Worm (Caenorhabditis elegans) whole organism, young adult: Measurements from ENCODE around the gene kbp-2.

Experiments
- B0035.1 ChIP-seq: sonication (generic microtip); optimal IDR thresholded peaks from 2 replicates; lab custom pipeline; 2016; ENCODE audit warnings: missing genetic modification characterization, mild to moderate bottlenecking, missing compliant biosample characterization, missing genotype, missing genetic modification reagents
- B0336.3 ChIP-seq: fragments of 200-800 bp; sonication (Bioruptor generic); IDR thresholded peaks from 2 replicates; pipeline ENCODE4 v1.3.6; 2022; ENCODE audit warnings: missing genetic modification characterization, missing compliant biosample characterization
- C17E4.6 ChIP-seq: fragments of 200-800 bp; sonication (Bioruptor generic); IDR thresholded peaks from 2 replicates; pipeline ENCODE4 v1.3.6; 2022; ENCODE audit warnings: missing genetic modification reagents, missing genetic modification characterization, missing compliant biosample characterization
- F37B4.10 ChIP-seq: fragments of 200-800 bp; sonication (Bioruptor generic); IDR thresholded peaks from 2 replicates; pipeline ENCODE4 v1.3.6; 2022; ENCODE audit warnings: missing genetic modification characterization, missing compliant biosample characterization
- F39B2.1 ChIP-seq: fragments of 200-800 bp; sonication (Bioruptor generic); IDR thresholded peaks from 2 replicates; pipeline ENCODE4 v1.3.6; 2022; ENCODE audit warnings: missing genetic modification reagents, missing genetic modification characterization, missing compliant biosample characterization
- F49E8.2 ChIP-seq: sonication (generic microtip); optimal IDR thresholded peaks from 3 replicates; lab custom pipeline; 2017; ENCODE audit warnings: missing genetic modification characterization, mild to moderate bottlenecking, missing compliant biosample characterization, antibody characterized with exemption, moderate library complexity; ENCODE audit not compliant: insufficient read depth
- F55B11.4 ChIP-seq: sonication (generic microtip); optimal IDR thresholded peaks from 2 replicates; lab custom pipeline; 2016; ENCODE audit warnings: missing compliant biosample characterization, missing genetic modification characterization, borderline replicate concordance; ENCODE audit not compliant: insufficient read depth
- F57A8.1 ChIP-seq: fragments of 200-800 bp; sonication (Bioruptor generic); optimal IDR thresholded peaks from 2 replicates; lab custom pipeline; 2018; ENCODE audit warnings: mild to moderate bottlenecking, missing genetic modification characterization, moderate library complexity, missing compliant biosample characterization
- K11D2.4 ChIP-seq: fragments of 200-800 bp; sonication (Bioruptor generic); IDR thresholded peaks from 2 replicates; pipeline ENCODE4 v1.3.6; 2022; ENCODE audit warnings: missing genetic modification reagents, missing genetic modification characterization, missing compliant biosample characterization
- Y79H2A.3 ChIP-seq: fragments of 200-800 bp; sonication (Bioruptor generic); conservative IDR thresholded peaks from 2 replicates; pipeline ENCODE4 v1.3.6; 2022; ENCODE audit warnings: missing genetic modification reagents, missing genetic modification characterization, missing compliant biosample characterization
- Y95B8A.8 ChIP-seq: fragments of 200-800 bp; sonication (Bioruptor generic); IDR thresholded peaks from 2 replicates; pipeline ENCODE4 v1.3.6; 2022; ENCODE audit warnings: missing genetic modification reagents, missing genetic modification characterization, missing compliant biosample characterization
- ZK185.1 ChIP-seq: sonication (generic microtip); optimal IDR thresholded peaks from 2 replicates; lab custom pipeline; 2016; ENCODE audit warnings: mild to moderate bottlenecking, missing genetic modification characterization, missing compliant biosample characterization; ENCODE audit not compliant: poor library complexity, severe bottlenecking
- akir-1 ChIP-seq: fragments of 200-800 bp; sonication (Bioruptor generic); optimal IDR thresholded peaks from 2 replicates; lab custom pipeline; 2018; ENCODE audit warnings: mild to moderate bottlenecking, missing genetic modification characterization, moderate library complexity, missing compliant biosample characterization
- aptf-2 ChIP-seq: fragments of 200-800 bp; sonication (Bioruptor generic); conservative IDR thresholded peaks from 2 replicates; pipeline ENCODE4 v1.3.6; 2022; ENCODE audit warnings: missing genetic modification reagents, missing genetic modification characterization, missing compliant biosample characterization
- atf-7 ChIP-seq: sonication (generic microtip); optimal IDR thresholded peaks from 2 replicates; lab custom pipeline; 2017; ENCODE audit warnings: mild to moderate bottlenecking, missing genetic modification characterization, missing compliant biosample characterization
- athp-1 ChIP-seq: sonication (generic microtip); optimal IDR thresholded peaks from 2 replicates; lab custom pipeline; 2017; ENCODE audit warnings: mild to moderate bottlenecking, missing genetic modification characterization, missing compliant biosample characterization
- ceh-79 ChIP-seq: sonication (generic microtip); optimal IDR thresholded peaks from 2 replicates; lab custom pipeline; 2017; ENCODE audit warnings: mild to moderate bottlenecking, missing genetic modification characterization, missing compliant biosample characterization
- dox-1 ChIP-seq: fragments of 200-800 bp; sonication (Bioruptor generic); IDR thresholded peaks from 2 replicates; pipeline ENCODE4 v1.3.6; 2022; ENCODE audit warnings: missing genetic modification reagents, missing genetic modification characterization, missing compliant biosample characterization
- dpl-1 ChIP-seq: fragments of 150-350 bp; optimal IDR thresholded peaks from 2 replicates; lab custom pipeline; 2014; ENCODE audit warnings: missing biosample characterization, missing genetic modification reagents, missing genetic modification characterization
- ekl-4 ChIP-seq: fragments of 200-800 bp; sonication (Bioruptor generic); IDR thresholded peaks from 2 replicates; pipeline ENCODE4 v1.3.6; 2022; ENCODE audit warnings: missing genetic modification reagents, missing genetic modification characterization, missing compliant biosample characterization
- ets-4 ChIP-seq: fragments of 200-800 bp; sonication (Bioruptor generic); optimal IDR thresholded peaks from 2 replicates; lab custom pipeline; 2018; ENCODE audit warnings: mild to moderate bottlenecking, missing genetic modification characterization, missing compliant biosample characterization
- him-1 ChIP-seq: sonication (generic microtip); optimal IDR thresholded peaks from 2 replicates; lab custom pipeline; 2016; ENCODE audit warnings: missing genotype, missing genetic modification reagents, missing genetic modification characterization, missing compliant biosample characterization
- hlh-26 ChIP-seq: fragments of 200-800 bp; sonication (Bioruptor generic); conservative IDR thresholded peaks from 2 replicates; pipeline ENCODE4 v1.3.6; 2022; ENCODE audit warnings: missing genetic modification reagents, missing genetic modification characterization, missing compliant biosample characterization
- hrde-1 ChIP-seq: sonication (generic microtip); optimal IDR thresholded peaks from 2 replicates; lab custom pipeline; 2016; ENCODE audit warnings: missing genetic modification characterization, mild to moderate bottlenecking, missing compliant biosample characterization, moderate library complexity, missing genotype, missing genetic modification reagents, borderline replicate concordance
- lin-35 ChIP-seq, 3 experiments: fragments of 150-350 bp in 2 of 3; sonication (generic microtip) in 1 of 3; optimal IDR thresholded peaks; 2 replicates each; lab custom pipeline; 2014 to 2018; ENCODE audit warnings: missing biosample characterization in 3 of 3, missing genetic modification characterization in 3 of 3, missing genetic modification reagents in 3 of 3
- lin-40 ChIP-seq: sonication (generic microtip); optimal IDR thresholded peaks from 2 replicates; lab custom pipeline; 2016; ENCODE audit warnings: missing genetic modification characterization, mild to moderate bottlenecking, missing compliant biosample characterization, missing genotype, missing genetic modification reagents
- lsy-27 ChIP-seq: sonication (generic microtip); optimal IDR thresholded peaks from 2 replicates; lab custom pipeline; 2017; ENCODE audit warnings: missing genetic modification characterization, mild to moderate bottlenecking, missing compliant biosample characterization, antibody characterized with exemption, missing genotype, borderline replicate concordance; ENCODE audit not compliant: insufficient read depth
- madf-3 ChIP-seq: fragments of 200-800 bp; sonication (Bioruptor generic); IDR thresholded peaks from 2 replicates; pipeline ENCODE4 v1.3.6; 2022; ENCODE audit warnings: missing genetic modification reagents, missing genetic modification characterization, missing compliant biosample characterization
- madf-8 ChIP-seq: fragments of 200-800 bp; sonication (Bioruptor generic); conservative IDR thresholded peaks from 2 replicates; pipeline ENCODE4 v1.3.6; 2022; ENCODE audit warnings: missing genetic modification reagents, missing genetic modification characterization, missing compliant biosample characterization
- mes-4 ChIP-seq: sonication (generic microtip); optimal IDR thresholded peaks from 2 replicates; lab custom pipeline; 2016; ENCODE audit warnings: missing genotype, missing genetic modification characterization, missing compliant biosample characterization
- nhr-179 ChIP-seq: sonication (generic microtip); optimal IDR thresholded peaks from 2 replicates; lab custom pipeline; 2016; ENCODE audit warnings: mild to moderate bottlenecking, missing genetic modification characterization, missing compliant biosample characterization
- nhr-90 ChIP-seq: sonication (generic microtip); optimal IDR thresholded peaks from 2 replicates; lab custom pipeline; 2016; ENCODE audit warnings: missing genotype, mild to moderate bottlenecking, missing genetic modification characterization, missing compliant biosample characterization
- rcor-1 ChIP-seq: fragments of 200-800 bp; sonication (Bioruptor generic); IDR thresholded peaks from 2 replicates; pipeline ENCODE4 v1.3.6; 2022; ENCODE audit warnings: missing genetic modification reagents, missing genetic modification characterization, missing compliant biosample characterization
- repo-1 ChIP-seq: sonication (generic microtip); optimal IDR thresholded peaks from 2 replicates; lab custom pipeline; 2017; ENCODE audit warnings: mild to moderate bottlenecking, missing genetic modification characterization, missing compliant biosample characterization
- sea-2 ChIP-seq: fragments of 200-800 bp; sonication (Bioruptor generic); IDR thresholded peaks from 2 replicates; pipeline ENCODE4 v1.3.6; 2022; ENCODE audit warnings: missing genetic modification characterization, missing compliant biosample characterization
- snpc-1.3 ChIP-seq: sonication (generic microtip); optimal IDR thresholded peaks from 2 replicates; lab custom pipeline; 2017; ENCODE audit warnings: missing genetic modification characterization, mild to moderate bottlenecking, missing compliant biosample characterization, antibody characterized with exemption, moderate library complexity, missing genotype, missing genetic modification reagents; ENCODE audit not compliant: insufficient read depth
- snpc-3.4 ChIP-seq: sonication (generic microtip); optimal IDR thresholded peaks from 2 replicates; lab custom pipeline; 2017; ENCODE audit warnings: missing genetic modification characterization, mild to moderate bottlenecking, missing compliant biosample characterization, antibody characterized with exemption, moderate library complexity, missing genotype, missing genetic modification reagents
- snpc-4 ChIP-seq, 5 experiments: fragments of 150-350 bp in 1 of 5; sonication (generic microtip) in 4 of 5; optimal IDR thresholded peaks; 2 replicates each; lab custom pipeline; 2014 to 2018; ENCODE audit warnings: missing genetic modification characterization in 5 of 5, missing biosample characterization in 3 of 5, antibody characterized with exemption in 2 of 5, mild to moderate bottlenecking in 2 of 5, missing compliant biosample characterization in 2 of 5, missing genotype in 2 of 5, moderate library complexity in 2 of 5, missing genetic modification reagents in 1 of 5
- somi-1 ChIP-seq: fragments of 200-800 bp; sonication (Bioruptor generic); optimal IDR thresholded peaks from 2 replicates; lab custom pipeline; 2018; ENCODE audit warnings: mild to moderate bottlenecking, missing genetic modification characterization, missing compliant biosample characterization
- tbx-9 ChIP-seq: sonication (generic microtip); optimal IDR thresholded peaks from 2 replicates; lab custom pipeline; 2016; ENCODE audit warnings: borderline replicate concordance, missing genetic modification characterization, inconsistent platforms, missing compliant biosample characterization
- tlf-1 ChIP-seq: fragments of 200-800 bp; sonication (Bioruptor generic); optimal IDR thresholded peaks from 2 replicates; lab custom pipeline; 2018; ENCODE audit warnings: mild to moderate bottlenecking, missing genetic modification characterization, missing compliant biosample characterization
- unc-130 ChIP-seq: sonication (generic microtip); optimal IDR thresholded peaks from 2 replicates; lab custom pipeline; 2016; ENCODE audit warnings: missing genetic modification reagents, missing genetic modification characterization, missing compliant biosample characterization
- zfh-2 ChIP-seq: fragments of 200-800 bp; sonication (Bioruptor generic); conservative IDR thresholded peaks from 2 replicates; pipeline ENCODE4 v1.3.6; 2022; ENCODE audit warnings: missing genetic modification reagents, missing genetic modification characterization, missing compliant biosample characterization
- ztf-22 ChIP-seq: fragments of 200-800 bp; sonication (Bioruptor generic); optimal IDR thresholded peaks from 2 replicates; lab custom pipeline; 2018; ENCODE audit warnings: mild to moderate bottlenecking, missing genetic modification characterization, moderate library complexity, missing compliant biosample characterization
- ztf-3 ChIP-seq: fragments of 200-800 bp; sonication (Bioruptor generic); optimal IDR thresholded peaks from 2 replicates; lab custom pipeline; 2018; ENCODE audit warnings: mild to moderate bottlenecking, missing genetic modification characterization, missing compliant biosample characterization
- ztf-6 ChIP-seq: fragments of 200-800 bp; sonication (Bioruptor generic); IDR thresholded peaks from 2 replicates; pipeline ENCODE4 v1.3.6; 2022; ENCODE audit warnings: missing genetic modification reagents, missing genetic modification characterization, missing compliant biosample characterization

kbp-2 gene

DNA sequence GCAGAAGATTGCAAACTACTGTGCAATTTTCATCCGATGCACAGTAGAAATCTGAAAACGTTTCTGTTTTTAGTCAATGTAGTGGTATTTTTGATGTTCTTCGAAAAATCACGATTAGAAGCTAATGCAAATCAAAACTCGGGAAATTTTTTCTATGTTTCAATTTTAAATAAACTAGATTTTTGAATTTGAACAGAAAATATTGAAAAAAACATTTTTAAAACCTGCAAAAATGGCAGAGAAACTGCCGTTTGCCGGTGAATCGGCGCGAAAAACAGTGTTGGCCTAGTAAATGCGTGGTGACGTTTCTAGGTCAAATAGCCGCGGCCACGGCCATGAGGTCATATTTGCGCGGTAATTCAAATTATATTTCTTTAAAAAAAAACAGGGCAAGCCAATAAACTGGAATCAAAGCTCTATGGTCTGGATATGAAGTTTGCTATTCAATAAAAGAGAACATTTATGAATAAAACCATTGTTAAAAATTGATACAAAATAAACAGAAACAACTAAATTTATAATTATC is 26.5 kb upstream of the kbp-2 start, which contains the start of gene set-2 (continued):
- TF ChIP-seq hlh-26 (GFP tag; lab: Robert Waterston, UW) (no peak), ekl-4 (peak; percentile 65; the same call in 1 of the 2 replicates), lsy-27 (tag; lab: Kevin White, UChicago) (no peak), aptf-2 (0 out of 2 replicates have a peak, but pooled peaks have one; percentile 41), akir-1 (no peak), B0336.3 (GFP tag; lab: Robert Waterston, UW) (peak; percentile 63), F57A8.1 (GFP tag; lab: Kevin White, UChicago) (no peak), madf-8 (GFP tag; lab: Robert Waterston, UW) (peak; percentile 77), zfh-2 (GFP tag; lab: Robert Waterston, UW) (0 out of 2 replicates have a peak, but pooled peaks have one; percentile 30), Y79H2A.3 (GFP tag; lab: Robert Waterston, UW) (no peak), snpc-3.4 (peak; percentile 78), rcor-1 (GFP tag; lab: Robert Waterston, UW) (peak; percentile 81), F37B4.10 (GFP tag; lab: Robert Waterston, UW) (no peak), ets-4 (no peak), unc-130 (GFP tag; lab: Kevin White, UChicago) (peak; percentile 95), K11D2.4 (GFP tag; lab: Robert Waterston, UW) (peak; percentile 58; the same call in 1 of the 2 replicates), ztf-22 (no peak), dox-1 (peak; percentile 90), ZK185.1 (tag; lab: Kevin White, UChicago) (peak; percentile 93), dpl-1 (GFP tag; lab: Kevin White, UChicago) (peak; percentile 92), tlf-1 (GFP tag; lab: Kevin White, UChicago) (peak; percentile 77), C17E4.6 (peak; percentile 59; the same call in 1 of the 2 replicates), athp-1 (tag; lab: Kevin White, UChicago) (peak; percentile 75), repo-1 (tag; lab: Kevin White, UChicago) (no peak), mes-4 (tag; lab: Kevin White, UChicago) (no peak), ztf-6 (GFP tag; lab: Robert Waterston, UW) (no peak), lin-35 (GFP tag; optimal IDR thresholded peaks at IDR 0.05; lab: Kevin White, UChicago) (peak; percentile 29 to 89 (median 79)), madf-3 (peak; percentile 89), somi-1 (GFP tag; lab: Kevin White, UChicago) (no peak), F55B11.4 (tag; lab: Kevin White, UChicago) (no peak), F49E8.2 (no peak), tbx-9 (tag; lab: Kevin White, UChicago) (no peak), him-1 (tag; lab: Kevin White, UChicago) (peak; percentile 3), snpc-4 (GFP tag; optimal IDR thresholded peaks at IDR 0.05; lab: Kevin White, UChicago) (peak; percentile 16), snpc-4 (tag; optimal IDR thresholded peaks at IDR 0.05; lab: Kevin White, UChicago) (peak in 1 of 4 experiments; percentile 37), sea-2 (GFP tag; lab: Robert Waterston, UW) (no peak), hrde-1 (tag; lab: Kevin White, UChicago) (peak; percentile 45), B0035.1 (tag; lab: Kevin White, UChicago) (no peak), lin-40 (tag; lab: Kevin White, UChicago) (peak; percentile 28), nhr-90 (tag; lab: Kevin White, UChicago) (no peak), ceh-79 (tag; lab: Kevin White, UChicago) (no peak), atf-7 (no peak), Y95B8A.8 (peak; percentile 89), F39B2.1 (GFP tag; lab: Robert Waterston, UW) (peak; percentile 81; the same call in 1 of the 2 replicates), snpc-1.3 (tag; lab: Kevin White, UChicago) (peak; percentile 60), ztf-3 (GFP tag; lab: Kevin White, UChicago) (no peak), nhr-179 (tag; lab: Kevin White, UChicago) (no peak)
